Worm (Caenorhabditis elegans): Measurements from ENCODE around the gene lab-2.

ce11 chrIII:7336214-7336613, 6.8 kb upstream of the lab-2 start, which contains the start of gene gsp-2:
- no peak for TF ChIP-seq nhr-11 (tag; optimal IDR thresholded peaks at IDR 0.05)
- peak; percentile 66 to 74 (median 70) for TF ChIP-seq dpl-1 (GFP tag; optimal IDR thresholded peaks at IDR 0.05)
- TF ChIP-seq elt-2 (tag; optimal IDR thresholded peaks at IDR 0.05), result no peak
- TF ChIP-seq fkh-10 (GFP tag; optimal IDR thresholded peaks at IDR 0.05), result no peak
- TF ChIP-seq sox-4 (tag; optimal IDR thresholded peaks at IDR 0.05), result no peak
- TF ChIP-seq lir-3 (tag; optimal IDR thresholded peaks at IDR 0.05; ENCODE audit: poor library complexity), result no peak
- peak; percentile 47; the same call in 1 of the 2 replicates for TF ChIP-seq mab-9 (GFP tag; IDR thresholded peaks at IDR 0.05)
- TF ChIP-seq alr-1 (tag; optimal IDR thresholded peaks at IDR 0.05; ENCODE audit: borderline replicate concordance), result no peak
- TF ChIP-seq lin-15B (tag; optimal IDR thresholded peaks at IDR 0.05), result peak; percentile 92
- peak in 1 of 2 experiments; percentile 74 for TF ChIP-seq mdl-1 (tag; optimal IDR thresholded peaks at IDR 0.05)
- peak; percentile 65 for TF ChIP-seq mep-1 (tag; optimal IDR thresholded peaks at IDR 0.05)
- TF ChIP-seq nhr-28 (tag; optimal IDR thresholded peaks at IDR 0.05), result no peak
